Fruit fly (Drosophila melanogaster): ENCODE measurements around the gene cas.

cas gene

dm6 chr3R:5746646-5747045 lies 30.0 kb upstream of the cas start (continued):
- no peak for TF ChIP-seq CTCF (GFP tag; optimal IDR thresholded peaks at IDR 0.05)
- no peak for TF ChIP-seq Dref (GFP tag; IDR thresholded peaks at IDR 0.05)
- TF ChIP-seq gcm2 (GFP tag; optimal IDR thresholded peaks at IDR 0.05) = no peak
- no peak for TF ChIP-seq Doc3 (GFP tag; IDR thresholded peaks at IDR 0.05; ENCODE audit: partially characterized antibody)
- TF ChIP-seq CG13287 (GFP tag; IDR thresholded peaks at IDR 0.05; ENCODE audit: partially characterized antibody) = no peak
- no peak for TF ChIP-seq Hand (GFP tag; optimal IDR thresholded peaks at IDR 0.05)
- no peak for TF ChIP-seq GATAe (GFP tag; conservative IDR thresholded peaks at IDR 0.05)
- TF ChIP-seq CG10209 (GFP tag; optimal IDR thresholded peaks at IDR 0.05) = peak; percentile 50
- TF ChIP-seq CG10321 (GFP tag; IDR thresholded peaks at IDR 0.05) = no peak
- no peak for TF ChIP-seq hth (optimal IDR thresholded peaks at IDR 0.05)
- no peak for TF ChIP-seq sr (GFP tag; IDR thresholded peaks at IDR 0.05)
- TF ChIP-seq Gug (GFP tag; IDR thresholded peaks at IDR 0.05) = no peak
- no peak for TF ChIP-seq wdn (GFP tag; IDR thresholded peaks at IDR 0.05)
- TF ChIP-seq cas (GFP tag; IDR thresholded peaks at IDR 0.05) = no peak
- TF ChIP-seq CG4404 (GFP tag; IDR thresholded peaks at IDR 0.05) = no peak
- TF ChIP-seq Scr (GFP tag; IDR thresholded peaks at IDR 0.05; ENCODE audit: partially characterized antibody) = no peak
- no peak for TF ChIP-seq CG13123 (GFP tag; optimal IDR thresholded peaks at IDR 0.05)
- no peak for TF ChIP-seq dan (GFP tag; IDR thresholded peaks at IDR 0.05)
- TF ChIP-seq CG13775 (GFP tag; optimal IDR thresholded peaks at IDR 0.05) = no peak
- no peak for TF ChIP-seq tna (GFP tag; IDR thresholded peaks at IDR 0.05; ENCODE audit: partially characterized antibody)
- peak; percentile 74 for TF ChIP-seq CG3281 (GFP tag; optimal IDR thresholded peaks at IDR 0.05)
- peak; percentile 39 for TF ChIP-seq CG7987 (GFP tag; optimal IDR thresholded peaks at IDR 0.05)
- TF ChIP-seq cwo (GFP tag; optimal IDR thresholded peaks at IDR 0.05) = peak; percentile 31
- peak; percentile 44 for TF ChIP-seq CG4328 (GFP tag; optimal IDR thresholded peaks at IDR 0.05)
- TF ChIP-seq CG15514 (GFP tag; optimal IDR thresholded peaks at IDR 0.05) = peak; percentile 63
- peak; percentile 25 for TF ChIP-seq CG1529 (GFP tag; optimal IDR thresholded peaks at IDR 0.05)
- no peak for TF ChIP-seq Dad (GFP tag; optimal IDR thresholded peaks at IDR 0.05)
- no peak for TF ChIP-seq Sry-β (GFP tag; optimal IDR thresholded peaks at IDR 0.05)
- TF ChIP-seq CG15269 (tag; optimal IDR thresholded peaks at IDR 0.05) = no peak
- peak; percentile 42 for TF ChIP-seq Fer3 (tag; optimal IDR thresholded peaks at IDR 0.05)
- TF ChIP-seq CG11560 (tag; IDR thresholded peaks at IDR 0.05) = no peak
- TF ChIP-seq eve (GFP tag; optimal IDR thresholded peaks at IDR 0.05) = no peak
- TF ChIP-seq zfh2 (GFP tag; optimal IDR thresholded peaks at IDR 0.05) = no peak
- TF ChIP-seq CG8359 (GFP tag; optimal IDR thresholded peaks at IDR 0.05; ENCODE audit: borderline replicate concordance) = no peak
- no peak for TF ChIP-seq bcd (GFP tag; optimal IDR thresholded peaks at IDR 0.05)
- TF ChIP-seq sima (GFP tag; optimal IDR thresholded peaks at IDR 0.05) = no peak
- no peak for TF ChIP-seq CG3838 (GFP tag; optimal IDR thresholded peaks at IDR 0.05)
- TF ChIP-seq CG1792 (GFP tag; optimal IDR thresholded peaks at IDR 0.05) = no peak
- TF ChIP-seq btn (GFP tag; optimal IDR thresholded peaks at IDR 0.05) = no peak
- TF ChIP-seq chn (GFP tag; optimal IDR thresholded peaks at IDR 0.05) = no peak
- TF ChIP-seq lbe (GFP tag; optimal IDR thresholded peaks at IDR 0.05) = no peak
- TF ChIP-seq bbx (GFP tag; IDR thresholded peaks at IDR 0.05; ENCODE audit: partially characterized antibody) = no peak
- no peak for TF ChIP-seq corto (GFP tag; optimal IDR thresholded peaks at IDR 0.05)
- no peak for TF ChIP-seq CoRest (tag; optimal IDR thresholded peaks at IDR 0.05)
- TF ChIP-seq zen2 (GFP tag; IDR thresholded peaks at IDR 0.05; ENCODE audit: partially characterized antibody) = no peak
- TF ChIP-seq wek (GFP tag; optimal IDR thresholded peaks at IDR 0.05) = peak; percentile 17
- TF ChIP-seq CG10979 (tag; optimal IDR thresholded peaks at IDR 0.05) = no peak
- TF ChIP-seq Pdp1 (GFP tag; optimal IDR thresholded peaks at IDR 0.05) = no peak
- no peak for TF ChIP-seq CG9817 (tag; optimal IDR thresholded peaks at IDR 0.05)
- no peak for TF ChIP-seq CG9932 (GFP tag; IDR thresholded peaks at IDR 0.05)
- no peak for TF ChIP-seq ash1 (GFP tag; optimal IDR thresholded peaks at IDR 0.05)
- TF ChIP-seq CG18619 (GFP tag; optimal IDR thresholded peaks at IDR 0.05) = no peak

Data from whole organism, embryonic.